Worm (Caenorhabditis elegans) whole organism, late embryonic: ENCODE data around the gene fis-2.

Experiments
- ama-1 ChIP-seq: fragments of 150-350 bp; optimal IDR thresholded peaks from 2 replicates; lab custom pipeline; 2014
- lin-11 ChIP-seq: fragments of 200-800 bp; sonication (Bioruptor generic); optimal IDR thresholded peaks from 2 replicates; lab custom pipeline; 2018; ENCODE audit warnings: mild to moderate bottlenecking, missing genetic modification characterization, missing compliant biosample characterization
- nhr-11 ChIP-seq: fragments of 150-350 bp; optimal IDR thresholded peaks from 2 replicates; lab custom pipeline; 2014; ENCODE audit warnings: missing biosample characterization, missing genetic modification characterization
- pha-4 ChIP-seq: fragments of 150-350 bp; optimal IDR thresholded peaks from 2 replicates; lab custom pipeline; 2018; ENCODE audit warnings: missing biosample characterization, missing genetic modification reagents, missing genetic modification characterization
- sox-2 ChIP-seq: fragments of 200-800 bp; sonication (Bioruptor generic); IDR thresholded peaks from 2 replicates; pipeline ENCODE4 v1.3.6; 2022; ENCODE audit warnings: missing genetic modification reagents, missing genetic modification characterization, missing compliant biosample characterization

ce11 chrX:8270971-8271553, 14.0 kb downstream of the fis-2 start, which contains the start of gene cutl-29:
- TF ChIP-seq nhr-11 (no peak), pha-4 (no peak), sox-2 (GFP tag; lab: Robert Waterston, UW) (no peak), lin-11 (tag; lab: Kevin White, UChicago) (no peak), ama-1 (lab: Kevin White, UChicago) (no peak)
